Fruit fly (Drosophila melanogaster): ENCODE data around the gene CG32755.

Gene CG32755

DNA sequence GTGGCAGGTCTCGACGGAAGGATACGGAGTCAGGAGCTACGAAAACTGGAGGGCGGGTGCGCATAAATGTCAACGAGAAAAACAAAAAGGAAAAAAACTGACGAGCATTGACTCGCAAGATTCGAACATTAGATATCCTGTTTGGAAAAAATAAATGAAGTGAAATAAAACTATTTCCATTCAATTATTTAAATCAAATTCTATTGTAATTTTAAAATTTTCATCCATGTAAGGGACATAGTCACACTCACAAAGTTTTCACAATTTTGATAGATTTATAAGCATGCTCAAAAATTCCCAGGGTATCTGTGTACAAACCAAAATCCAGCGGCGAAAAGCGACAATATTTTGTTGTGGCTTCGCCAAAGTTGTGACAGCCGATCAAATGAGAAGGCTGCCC lies 45.9 kb downstream of the CG32755 start (continued):
- TF ChIP-seq Tbp (GFP tag; optimal IDR thresholded peaks at IDR 0.05): no peak
- 0 out of 2 replicates have a peak, but pooled peaks have one; percentile 20 for TF ChIP-seq CG32772 (GFP tag; IDR thresholded peaks at IDR 0.05)
- no peak for TF ChIP-seq mam (GFP tag; optimal IDR thresholded peaks at IDR 0.05)
- TF ChIP-seq Opbp (GFP tag; IDR thresholded peaks at IDR 0.05; ENCODE audit: partially characterized antibody): no peak
- no peak for TF ChIP-seq Sry-β (GFP tag; optimal IDR thresholded peaks at IDR 0.05)
- peak; percentile 21 for TF ChIP-seq CG17829 (tag; optimal IDR thresholded peaks at IDR 0.05)
- peak; percentile 13; the same call in 1 of the 2 replicates for TF ChIP-seq wor (GFP tag; IDR thresholded peaks at IDR 0.05)
- TF ChIP-seq toy (GFP tag; IDR thresholded peaks at IDR 0.05): no peak
- no peak for TF ChIP-seq Hand (GFP tag; optimal IDR thresholded peaks at IDR 0.05)
- TF ChIP-seq Hr3 (GFP tag; optimal IDR thresholded peaks at IDR 0.05): peak; percentile 28
- TF ChIP-seq CG16779 (GFP tag; IDR thresholded peaks at IDR 0.05): no peak
- TF ChIP-seq CG14667 (GFP tag; IDR thresholded peaks at IDR 0.05): no peak
- no peak for TF ChIP-seq CG4854 (GFP tag; optimal IDR thresholded peaks at IDR 0.05)
- no peak for TF ChIP-seq CG1792 (GFP tag; optimal IDR thresholded peaks at IDR 0.05)
- peak in 1 of 2 experiments; percentile 40 for TF ChIP-seq chif (GFP tag; optimal IDR thresholded peaks at IDR 0.05)
- TF ChIP-seq dpn (GFP tag; optimal IDR thresholded peaks at IDR 0.05): no peak
- TF ChIP-seq NK7.1 (GFP tag; optimal IDR thresholded peaks at IDR 0.05): no peak
- TF ChIP-seq scrt (GFP tag; optimal IDR thresholded peaks at IDR 0.05): no peak

DNA sequence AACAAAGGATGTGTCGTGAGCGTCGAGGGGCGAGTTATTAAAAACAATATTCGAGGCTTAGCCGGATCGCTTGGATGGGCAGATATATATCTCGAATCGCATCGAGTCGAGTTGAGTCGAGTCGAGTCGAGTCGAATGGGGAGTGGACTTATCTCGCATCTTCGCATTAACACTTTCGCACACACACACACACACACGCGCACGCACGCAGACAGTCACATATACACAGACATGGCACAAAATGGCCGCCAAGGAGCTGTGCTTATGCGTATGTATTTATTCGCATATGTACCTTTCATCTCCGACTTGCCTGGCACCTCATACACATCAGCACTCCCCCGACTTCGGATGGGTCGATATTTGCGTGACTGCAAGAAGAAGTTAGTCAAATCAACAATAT lies 47.9 kb downstream of the CG32755 start:
- TF ChIP-seq Rfx (GFP tag; IDR thresholded peaks at IDR 0.05) (no peak), zf30C (GFP tag; optimal IDR thresholded peaks at IDR 0.05) (no peak), gcm (GFP tag; optimal IDR thresholded peaks at IDR 0.05) (no peak), CG2199 (GFP tag; IDR thresholded peaks at IDR 0.05) (no peak), D (optimal IDR thresholded peaks at IDR 0.05) (peak; percentile 63), D (GFP tag; optimal IDR thresholded peaks at IDR 0.05) (no peak), Lpt (GFP tag; optimal IDR thresholded peaks at IDR 0.05) (no peak), al (GFP tag; IDR thresholded peaks at IDR 0.05) (no peak), ranshi (GFP tag; IDR thresholded peaks at IDR 0.05) (no peak), CG5245 (GFP tag; optimal IDR thresholded peaks at IDR 0.05) (no peak), zen2 (GFP tag; IDR thresholded peaks at IDR 0.05; ENCODE audit: partially characterized antibody) (no peak), Atf-2 (GFP tag; optimal IDR thresholded peaks at IDR 0.05) (no peak), CG15601 (tag; optimal IDR thresholded peaks at IDR 0.05) (no peak), ewg (GFP tag; optimal IDR thresholded peaks at IDR 0.05) (no peak), cg (GFP tag; optimal IDR thresholded peaks at IDR 0.05) (peak; percentile 35), gsb-n (tag; optimal IDR thresholded peaks at IDR 0.05) (no peak), chif (GFP tag; optimal IDR thresholded peaks at IDR 0.05) (no peak), Fer3 (tag; optimal IDR thresholded peaks at IDR 0.05) (no peak), tin (GFP tag; optimal IDR thresholded peaks at IDR 0.05) (no peak), CG4854 (GFP tag; optimal IDR thresholded peaks at IDR 0.05) (no peak), Deaf1 (tag; optimal IDR thresholded peaks at IDR 0.05) (no peak), Scr (GFP tag; IDR thresholded peaks at IDR 0.05; ENCODE audit: partially characterized antibody) (no peak), CG6683 (GFP tag; optimal IDR thresholded peaks at IDR 0.05) (no peak), B-H1 (GFP tag; IDR thresholded peaks at IDR 0.05) (no peak), Hr39 (optimal IDR thresholded peaks at IDR 0.05) (peak; percentile 70), Med (GFP tag) (peak; percentile 15), sna (GFP tag; IDR thresholded peaks at IDR 0.05; ENCODE audit: partially characterized antibody) (no peak), crc (GFP tag; optimal IDR thresholded peaks at IDR 0.05) (no peak), Bdp1 (GFP tag; optimal IDR thresholded peaks at IDR 0.05) (no peak), Rx (GFP tag; IDR thresholded peaks at IDR 0.05) (no peak), Nf-YC (tag; optimal IDR thresholded peaks at IDR 0.05) (peak; percentile 10), CG15479 (GFP tag; optimal IDR thresholded peaks at IDR 0.05) (no peak), CG4360 (GFP tag; IDR thresholded peaks at IDR 0.05) (no peak), CG3281 (GFP tag; optimal IDR thresholded peaks at IDR 0.05) (no peak), gcm2 (GFP tag; optimal IDR thresholded peaks at IDR 0.05) (no peak), CG31224 (GFP tag; IDR thresholded peaks at IDR 0.05) (no peak)

Measured in whole organism, embryonic.